Worm (Caenorhabditis elegans): ENCODE results near the gene F38B7.11.

- TF ChIP-seq nhr-237 (tag; optimal IDR thresholded peaks at IDR 0.05), result no peak
- no peak for TF ChIP-seq ces-1 (GFP tag; optimal IDR thresholded peaks at IDR 0.05)
- TF ChIP-seq unc-62 (GFP tag; optimal IDR thresholded peaks at IDR 0.05), result no peak
- TF ChIP-seq unc-120 (tag; optimal IDR thresholded peaks at IDR 0.05; ENCODE audit: poor library complexity, severe bottlenecking), result no peak
- no peak for TF ChIP-seq mab-5 (tag; optimal IDR thresholded peaks at IDR 0.05)
- TF ChIP-seq sem-2 (GFP tag; optimal IDR thresholded peaks at IDR 0.05), result no peak
- TF ChIP-seq ceh-83 (GFP tag; optimal IDR thresholded peaks at IDR 0.05), result no peak
- no peak for TF ChIP-seq drap-1 (GFP tag; optimal IDR thresholded peaks at IDR 0.05)
- no peak for TF ChIP-seq lin-13 (tag; optimal IDR thresholded peaks at IDR 0.05)
- no peak for TF ChIP-seq lsy-2 (tag; optimal IDR thresholded peaks at IDR 0.05)
- TF ChIP-seq sptf-1 (tag; optimal IDR thresholded peaks at IDR 0.05), result no peak
- no peak for TF ChIP-seq nhr-12 (tag; optimal IDR thresholded peaks at IDR 0.05)
- TF ChIP-seq elt-1 (tag; optimal IDR thresholded peaks at IDR 0.05; ENCODE audit: borderline replicate concordance, insufficient read depth), result no peak
- no peak for TF ChIP-seq snpc-4 (tag; optimal IDR thresholded peaks at IDR 0.05)
Observed at ce11 chrV:11500980-11501379, 45.9 kb upstream of the F38B7.11 start.

Measured in whole organism, mixed stage, embryonic.